Worm (Caenorhabditis elegans) whole organism, young adult: ENCODE results near the gene D1014.6.

Experiments
- snpc-4 ChIP-seq, 5 experiments: fragments of 150-350 bp in 1 of 5; sonication (generic microtip) in 4 of 5; optimal IDR thresholded peaks; 2 replicates each; lab custom pipeline; 2014 to 2018; ENCODE audit warnings: missing genetic modification characterization in 5 of 5, missing biosample characterization in 3 of 5, antibody characterized with exemption in 2 of 5, mild to moderate bottlenecking in 2 of 5, missing compliant biosample characterization in 2 of 5, missing genotype in 2 of 5, moderate library complexity in 2 of 5, missing genetic modification reagents in 1 of 5
- ztf-18 ChIP-seq: sonication (generic microtip); optimal IDR thresholded peaks from 2 replicates; lab custom pipeline; 2016; ENCODE audit warnings: missing genotype, mild to moderate bottlenecking, missing genetic modification characterization, missing compliant biosample characterization

DNA sequence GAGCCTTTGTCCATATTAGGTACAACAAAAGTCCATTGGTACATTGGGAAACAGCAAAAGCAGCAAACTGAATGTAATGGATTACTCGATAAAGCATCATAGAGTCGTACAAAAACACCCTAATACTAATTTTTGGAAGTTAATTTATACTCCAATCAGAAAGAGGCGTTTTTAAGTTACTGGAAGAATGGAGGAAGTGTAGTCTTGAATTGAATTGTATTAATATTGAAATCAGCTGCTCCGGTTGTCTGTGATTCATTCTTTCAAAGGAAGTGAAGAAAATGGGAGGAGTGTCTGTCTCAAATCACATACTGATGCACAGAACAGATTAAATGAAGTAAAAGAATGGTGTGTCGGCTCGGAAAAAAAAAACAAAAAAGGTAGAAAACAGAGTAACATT lies 39.4 kb upstream of the D1014.6 start, which contains the start of gene str-131:
- TF ChIP-seq snpc-4 (GFP tag; optimal IDR thresholded peaks at IDR 0.05; lab: Kevin White, UChicago): no peak
- TF ChIP-seq snpc-4 (tag; optimal IDR thresholded peaks at IDR 0.05; lab: Kevin White, UChicago): no peak
- TF ChIP-seq ztf-18 (tag; lab: Kevin White, UChicago): no peak
